Fruit fly (Drosophila melanogaster) whole organism, adult: ENCODE data around the gene Cpr11A.

ENCODE experiments used
- CG12768 ChIP-seq: fragments of 200-800 bp; sonication (Bioruptor generic); optimal IDR thresholded peaks from 2 replicates; lab custom pipeline; 2017; ENCODE audit warnings: missing biosample characterization, missing genetic modification characterization, mild to moderate bottlenecking, moderate library complexity, missing genetic modification reagents
- Mnt ChIP-seq: fragments of 200-800 bp; sonication (Bioruptor generic); optimal IDR thresholded peaks from 2 replicates; lab custom pipeline; 2016; ENCODE audit warnings: missing biosample characterization, mild to moderate bottlenecking, missing genetic modification characterization
- cic ChIP-seq: fragments of 200-800 bp; sonication (Bioruptor generic); optimal IDR thresholded peaks from 2 replicates; lab custom pipeline; 2017; ENCODE audit warnings: missing biosample characterization, mild to moderate bottlenecking, missing genetic modification characterization, moderate library complexity
- tj ChIP-seq: fragments of 200-800 bp; sonication (Bioruptor generic); optimal IDR thresholded peaks from 3 replicates; lab custom pipeline; 2017; ENCODE audit warnings: missing biosample characterization, mild to moderate bottlenecking, missing genetic modification characterization, moderate library complexity
- toe ChIP-seq: fragments of 200-800 bp; sonication (Bioruptor generic); optimal IDR thresholded peaks from 2 replicates; lab custom pipeline; 2016; ENCODE audit warnings: missing biosample characterization, missing genetic modification characterization

- no peak for TF ChIP-seq Mnt (GFP tag; lab: Kevin White, UChicago)
- TF ChIP-seq tj (GFP tag; lab: Kevin White, UChicago), result no peak
- no peak for TF ChIP-seq toe (GFP tag; lab: Kevin White, UChicago)
- no peak for TF ChIP-seq CG12768 (GFP tag; lab: Kevin White, UChicago)
- no peak for TF ChIP-seq cic
Observed at dm6 chrX:12465316-12465715, 21.5 kb upstream of the Cpr11A start.
